Fruit fly (Drosophila melanogaster) S2 (cell line): ENCODE data around the gene Sod1.

ENCODE experiments used
- CG8478 ChIP-seq: fragments of >200 bp; optimal IDR thresholded peaks from 2 replicates; lab custom pipeline; 2018
- CTCF ChIP-seq, 2 experiments: fragments of >200 bp; optimal IDR thresholded peaks; 2 replicates each; lab custom pipeline; 2018

- TF ChIP-seq CG8478 (lab: Kevin White, UChicago) (no peak), CTCF (optimal IDR thresholded peaks at IDR 0.05; lab: Kevin White, UChicago) (no peak)
Measured at dm6 chr3L:11109454-11109853, 4.1 kb downstream of the Sod1 start, which contains the start of the genes CG34012 and emei.
